Fruit fly (Drosophila melanogaster) whole organism, embryonic: ENCODE data around the gene CG17134.

Source experiments
- Adf1 ChIP-seq: fragments of 200-800 bp; sonication (Bioruptor generic); IDR thresholded peaks from 2 replicates; pipeline ENCODE4 v1.3.6; 2022; ENCODE audit warnings: missing biosample characterization, missing genetic modification characterization
- Aef1 ChIP-seq: fragments of 200-800 bp; sonication (Bioruptor generic); IDR thresholded peaks from 3 replicates; pipeline ENCODE4 v1.3.6; 2022; ENCODE audit warnings: missing biosample characterization, missing genetic modification characterization
- B-H2 ChIP-seq: fragments of 200-800 bp; sonication (Bioruptor generic); optimal IDR thresholded peaks from 2 replicates; lab custom pipeline; 2018; ENCODE audit warnings: missing biosample characterization, mild to moderate bottlenecking, missing genetic modification characterization
- BEAF-32 ChIP-seq: fragments of 200-800 bp; sonication (Bioruptor generic); optimal IDR thresholded peaks from 3 replicates; lab custom pipeline; 2017; ENCODE audit warnings: missing biosample characterization, missing genetic modification characterization, mild to moderate bottlenecking, moderate library complexity, missing genetic modification reagents
- Bgb ChIP-seq: fragments of 200-800 bp; sonication (Bioruptor generic); IDR thresholded peaks from 2 replicates; pipeline ENCODE4 v1.3.6; 2022; ENCODE audit warnings: missing biosample characterization, missing genetic modification characterization; ENCODE audit not compliant: partially characterized antibody
- Blimp-1 ChIP-seq: fragments of 200-800 bp; sonication (Bioruptor generic); optimal IDR thresholded peaks from 3 replicates; lab custom pipeline; 2018; ENCODE audit warnings: missing biosample characterization, missing genetic modification characterization, mild to moderate bottlenecking, moderate library complexity, missing genetic modification reagents
- CG10462 ChIP-seq: fragments of 200-800 bp; sonication (Bioruptor generic); optimal IDR thresholded peaks from 2 replicates; lab custom pipeline; 2016; ENCODE audit warnings: missing biosample characterization, missing genetic modification characterization
- CG11085 ChIP-seq: fragments of 200-800 bp; sonication (Bioruptor generic); IDR thresholded peaks from 2 replicates; pipeline ENCODE4 v1.3.6; 2022; ENCODE audit warnings: missing biosample characterization, missing genetic modification characterization
- CG11093 ChIP-seq: fragments of 200-800 bp; sonication (Bioruptor generic); IDR thresholded peaks from 3 replicates; pipeline ENCODE4 v1.3.6; 2022; ENCODE audit warnings: missing biosample characterization, missing genetic modification characterization
- CG13123 ChIP-seq: fragments of 200-800 bp; sonication (Bioruptor generic); optimal IDR thresholded peaks from 2 replicates; lab custom pipeline; 2016; ENCODE audit warnings: missing biosample characterization, missing genetic modification characterization
- CG14014 ChIP-seq: fragments of 200-800 bp; sonication (Bioruptor generic); IDR thresholded peaks from 2 replicates; pipeline ENCODE4 v1.3.6; 2022; ENCODE audit warnings: missing biosample characterization, missing genetic modification characterization
- CG14860 ChIP-seq: fragments of 200-800 bp; sonication (Bioruptor generic); IDR thresholded peaks from 3 replicates; pipeline ENCODE4 v1.3.6; 2022; ENCODE audit warnings: missing biosample characterization, missing genetic modification characterization; ENCODE audit not compliant: partially characterized antibody
- CG17361 ChIP-seq: fragments of 200-800 bp; sonication (Bioruptor generic); IDR thresholded peaks from 3 replicates; pipeline ENCODE4 v1.3.6; 2022; ENCODE audit warnings: missing biosample characterization, missing genetic modification characterization
- CG17802 ChIP-seq: fragments of 200-800 bp; sonication (Bioruptor generic); optimal IDR thresholded peaks from 2 replicates; lab custom pipeline; 2018; ENCODE audit warnings: missing biosample characterization, mild to moderate bottlenecking, missing genetic modification characterization, moderate library complexity
- CG17829 ChIP-seq: fragments of 200-800 bp; optimal IDR thresholded peaks from 2 replicates; lab custom pipeline; 2019; ENCODE audit warnings: missing biosample characterization, mild to moderate bottlenecking, missing genetic modification characterization, moderate library complexity
- CG34422 ChIP-seq: fragments of 200-800 bp; sonication (Bioruptor generic); IDR thresholded peaks from 3 replicates; pipeline ENCODE4 v1.3.6; 2022; ENCODE audit warnings: missing biosample characterization, missing genetic modification characterization
- CG3838 ChIP-seq: fragments of 200-800 bp; sonication (Bioruptor generic); optimal IDR thresholded peaks from 3 replicates; lab custom pipeline; 2016; ENCODE audit warnings: missing biosample characterization, missing genetic modification characterization
- CG4360 ChIP-seq: fragments of 200-800 bp; sonication (Bioruptor generic); IDR thresholded peaks from 2 replicates; pipeline ENCODE4 v1.3.6; 2022; ENCODE audit warnings: missing biosample characterization, missing genetic modification characterization
- CG5180 ChIP-seq: fragments of 200-800 bp; sonication (Bioruptor generic); optimal IDR thresholded peaks from 3 replicates; lab custom pipeline; 2017; ENCODE audit warnings: missing biosample characterization, missing genetic modification characterization, mild to moderate bottlenecking, moderate library complexity, missing genetic modification reagents
- CG6791 ChIP-seq: fragments of 200-800 bp; sonication (Bioruptor generic); IDR thresholded peaks from 3 replicates; pipeline ENCODE4 v1.3.6; 2022; ENCODE audit warnings: missing biosample characterization, missing genetic modification characterization; ENCODE audit not compliant: partially characterized antibody
- CG8290 ChIP-seq, 3 experiments: fragments of 200-800 bp; sonication (Bioruptor generic); optimal IDR thresholded peaks; 2 replicates each; lab custom pipeline; 2016 to 2019; ENCODE audit warnings: missing biosample characterization in 3 of 3, missing genetic modification characterization in 3 of 3, mild to moderate bottlenecking in 2 of 3, moderate library complexity in 1 of 3
- D19A ChIP-seq: fragments of 200-800 bp; optimal IDR thresholded peaks from 3 replicates; lab custom pipeline; 2019; ENCODE audit warnings: missing biosample characterization, mild to moderate bottlenecking, missing genetic modification characterization, moderate library complexity
- Gsc ChIP-seq: fragments of 200-800 bp; sonication (Bioruptor generic); IDR thresholded peaks from 2 replicates; pipeline ENCODE4 v1.3.6; 2022; ENCODE audit warnings: missing biosample characterization, missing genetic modification characterization
- Gug ChIP-seq: fragments of 200-800 bp; sonication (Bioruptor generic); IDR thresholded peaks from 4 replicates; pipeline ENCODE4 v1.3.6; 2022; ENCODE audit warnings: missing biosample characterization, missing genetic modification characterization
- HLH3B ChIP-seq: fragments of 200-800 bp; sonication (Bioruptor generic); IDR thresholded peaks from 2 replicates; pipeline ENCODE4 v1.3.6; 2022; ENCODE audit warnings: missing biosample characterization, missing genetic modification characterization
- Jarid2 ChIP-seq: fragments of 200-800 bp; sonication (Bioruptor generic); optimal IDR thresholded peaks from 3 replicates; lab custom pipeline; 2017; ENCODE audit warnings: mild to moderate bottlenecking, missing biosample characterization, missing genetic modification reagents, missing genetic modification characterization
- MTF-1 ChIP-seq: fragments of 200-800 bp; sonication (Bioruptor generic); optimal IDR thresholded peaks from 2 replicates; lab custom pipeline; 2018; ENCODE audit warnings: missing biosample characterization, mild to moderate bottlenecking, missing genetic modification characterization, borderline replicate concordance
- Oaz ChIP-seq: fragments of 200-800 bp; sonication (Bioruptor generic); IDR thresholded peaks from 2 replicates; pipeline ENCODE4 v1.3.6; 2022; ENCODE audit warnings: missing biosample characterization, missing genetic modification characterization
- Ptx1 ChIP-seq: fragments of 200-800 bp; sonication (Bioruptor generic); IDR thresholded peaks from 2 replicates; pipeline ENCODE4 v1.3.6; 2022; ENCODE audit warnings: missing biosample characterization, missing genetic modification characterization
- Rfx ChIP-seq: fragments of 200-800 bp; sonication (Bioruptor generic); IDR thresholded peaks from 2 replicates; pipeline ENCODE4 v1.3.6; 2022; ENCODE audit warnings: missing biosample characterization, missing genetic modification characterization
- Xbp1 ChIP-seq: fragments of 200-800 bp; sonication (Bioruptor generic); optimal IDR thresholded peaks from 3 replicates; lab custom pipeline; 2016; ENCODE audit warnings: missing biosample characterization, mild to moderate bottlenecking, missing genetic modification characterization
- corto ChIP-seq: fragments of 200-800 bp; sonication (Bioruptor generic); optimal IDR thresholded peaks from 2 replicates; lab custom pipeline; 2016; ENCODE audit warnings: missing biosample characterization, mild to moderate bottlenecking, missing genetic modification characterization, moderate library complexity
- grn ChIP-seq: fragments of 200-800 bp; sonication (Bioruptor generic); optimal IDR thresholded peaks from 3 replicates; lab custom pipeline; 2017; ENCODE audit warnings: missing biosample characterization, missing genetic modification characterization
- ind ChIP-seq: fragments of 200-800 bp; sonication (Bioruptor generic); optimal IDR thresholded peaks from 3 replicates; lab custom pipeline; 2016; ENCODE audit warnings: missing biosample characterization, missing genetic modification characterization
- kni ChIP-seq: fragments of 200-800 bp; sonication (Bioruptor generic); optimal IDR thresholded peaks from 3 replicates; lab custom pipeline; 2017; ENCODE audit warnings: mild to moderate bottlenecking, missing biosample characterization, missing genetic modification reagents, missing genetic modification characterization
- nom ChIP-seq: fragments of 200-800 bp; sonication (Bioruptor generic); optimal IDR thresholded peaks from 2 replicates; lab custom pipeline; 2017; ENCODE audit warnings: missing biosample characterization, missing genetic modification characterization, mild to moderate bottlenecking, moderate library complexity, missing genetic modification reagents
- prd ChIP-seq, 3 experiments: fragments of >200 bp in 2 of 3; fragments of 200-800 bp in 1 of 3; sonication (Bioruptor generic) in 1 of 3; optimal IDR thresholded peaks in 2 of 3; IDR thresholded peaks in 1 of 3; 2 replicates in 2 of 3; 3 replicates in 1 of 3; pipeline versions ENCODE4 v1.3.6 to Lab custom; 2017 to 2022; ENCODE audit warnings: missing biosample characterization in 1 of 3, missing genetic modification characterization in 1 of 3
- sens ChIP-seq: fragments of 200-800 bp; sonication (Bioruptor generic); peaks from one replicate; lab custom pipeline; 2016; ENCODE audit warnings: missing biosample characterization, missing genetic modification characterization
- sisA ChIP-seq: fragments of 200-800 bp; sonication (Bioruptor generic); IDR thresholded peaks from 2 replicates; pipeline ENCODE4 v1.3.6; 2022; ENCODE audit warnings: missing biosample characterization, missing genetic modification characterization
- tgo ChIP-seq: fragments of 200-800 bp; sonication (Bioruptor generic); IDR thresholded peaks from 3 replicates; pipeline ENCODE4 v1.3.6; 2022; ENCODE audit warnings: missing biosample characterization, missing genetic modification characterization
- trh ChIP-seq: fragments of 200-800 bp; sonication (Bioruptor generic); optimal IDR thresholded peaks from 2 replicates; lab custom pipeline; 2016; ENCODE audit warnings: missing biosample characterization, missing genetic modification characterization
- vvl ChIP-seq: fragments of 200-800 bp; sonication (Bioruptor generic); IDR thresholded peaks from 2 replicates; pipeline ENCODE4 v1.3.6; 2022; ENCODE audit warnings: missing biosample characterization, missing genetic modification characterization

Gene CG17134

DNA sequence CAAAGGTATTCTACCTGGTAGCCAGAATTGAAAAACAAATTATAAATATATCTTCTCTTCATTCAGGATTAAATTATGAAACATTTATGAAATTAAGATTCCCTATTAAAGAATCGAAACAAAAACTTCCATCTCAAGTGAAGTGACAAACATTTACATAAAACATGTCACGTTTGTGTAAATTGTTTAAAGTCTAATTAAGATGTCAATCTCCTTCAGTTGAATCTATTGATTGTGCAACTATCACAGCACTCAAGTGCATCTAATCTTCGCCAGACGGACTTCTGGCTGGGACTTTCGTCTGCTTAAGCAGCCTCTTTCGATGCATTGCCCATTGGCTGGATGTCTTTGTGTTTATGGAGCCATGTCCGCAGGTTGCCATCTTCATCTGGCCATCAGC lies 28.4 kb upstream of the CG17134 start:
- TF ChIP-seq CG17802 (tag; lab: Kevin White, UChicago), result no peak
- no peak for TF ChIP-seq CG3838 (GFP tag; lab: Kevin White, UChicago)
- TF ChIP-seq CG11093 (GFP tag; lab: Robert Waterston, UW), result no peak
- TF ChIP-seq Gsc (GFP tag; lab: Robert Waterston, UW), result no peak
- TF ChIP-seq MTF-1, result no peak
- TF ChIP-seq CG10462, result no peak
- no peak for TF ChIP-seq CG14860
- no peak for TF ChIP-seq prd (optimal IDR thresholded peaks at IDR 0.05; lab: Kevin White, UChicago)
- TF ChIP-seq prd (GFP tag; IDR thresholded peaks at IDR 0.05; lab: Robert Waterston, UW), result no peak
- TF ChIP-seq B-H2 (GFP tag; lab: Kevin White, UChicago), result no peak
- TF ChIP-seq corto, result no peak

DNA sequence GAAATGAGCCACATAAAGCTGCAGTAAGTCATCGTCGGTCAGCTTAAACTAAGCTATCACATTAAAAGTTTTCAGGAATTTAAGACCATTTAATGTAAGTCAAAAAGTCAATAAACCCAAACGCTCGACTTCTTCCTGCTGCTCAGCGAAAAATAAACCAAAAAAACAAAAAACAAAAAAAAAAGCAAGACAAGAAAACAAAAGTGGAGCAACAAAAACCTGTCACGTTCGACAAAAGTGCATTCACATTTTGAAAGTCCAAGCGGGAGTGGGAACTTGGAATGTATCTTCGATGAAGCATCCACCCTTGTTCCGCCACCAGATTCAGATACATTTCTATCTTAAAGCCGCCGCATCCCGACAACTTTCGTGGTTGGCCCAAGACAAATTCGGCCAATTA lies 26.5 kb upstream of the CG17134 start:
- TF ChIP-seq CG8290 (GFP tag; optimal IDR thresholded peaks at IDR 0.05; lab: Kevin White, UChicago), result no peak
- TF ChIP-seq CG8290 (tag; optimal IDR thresholded peaks at IDR 0.05; lab: Kevin White, UChicago), result no peak
- TF ChIP-seq nom (GFP tag; lab: Kevin White, UChicago), result peak; percentile 79

DNA sequence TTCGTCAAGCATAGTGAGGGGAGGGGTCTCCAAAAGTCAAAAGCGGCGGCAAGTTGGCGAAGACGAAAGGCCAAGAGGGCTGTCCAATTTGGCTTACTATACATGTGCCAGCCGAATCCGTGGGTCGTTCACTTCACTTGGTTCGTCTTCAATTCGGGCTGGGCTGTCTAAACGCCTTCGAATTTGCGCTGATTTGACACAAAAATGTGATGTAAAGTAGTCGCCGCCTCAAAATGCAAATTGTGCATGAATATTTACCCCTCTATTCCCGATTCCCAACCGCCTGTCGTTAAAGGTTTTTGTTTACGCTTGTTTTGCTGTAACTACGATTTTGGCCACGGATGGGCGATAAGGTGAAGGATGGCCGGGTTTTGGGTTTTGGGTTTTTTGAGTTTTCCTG lies 24.8 kb upstream of the CG17134 start:
- TF ChIP-seq sisA (GFP tag; lab: Robert Waterston, UW) (no peak), B-H2 (GFP tag; lab: Kevin White, UChicago) (no peak), tgo (GFP tag; lab: Robert Waterston, UW) (no peak)

DNA sequence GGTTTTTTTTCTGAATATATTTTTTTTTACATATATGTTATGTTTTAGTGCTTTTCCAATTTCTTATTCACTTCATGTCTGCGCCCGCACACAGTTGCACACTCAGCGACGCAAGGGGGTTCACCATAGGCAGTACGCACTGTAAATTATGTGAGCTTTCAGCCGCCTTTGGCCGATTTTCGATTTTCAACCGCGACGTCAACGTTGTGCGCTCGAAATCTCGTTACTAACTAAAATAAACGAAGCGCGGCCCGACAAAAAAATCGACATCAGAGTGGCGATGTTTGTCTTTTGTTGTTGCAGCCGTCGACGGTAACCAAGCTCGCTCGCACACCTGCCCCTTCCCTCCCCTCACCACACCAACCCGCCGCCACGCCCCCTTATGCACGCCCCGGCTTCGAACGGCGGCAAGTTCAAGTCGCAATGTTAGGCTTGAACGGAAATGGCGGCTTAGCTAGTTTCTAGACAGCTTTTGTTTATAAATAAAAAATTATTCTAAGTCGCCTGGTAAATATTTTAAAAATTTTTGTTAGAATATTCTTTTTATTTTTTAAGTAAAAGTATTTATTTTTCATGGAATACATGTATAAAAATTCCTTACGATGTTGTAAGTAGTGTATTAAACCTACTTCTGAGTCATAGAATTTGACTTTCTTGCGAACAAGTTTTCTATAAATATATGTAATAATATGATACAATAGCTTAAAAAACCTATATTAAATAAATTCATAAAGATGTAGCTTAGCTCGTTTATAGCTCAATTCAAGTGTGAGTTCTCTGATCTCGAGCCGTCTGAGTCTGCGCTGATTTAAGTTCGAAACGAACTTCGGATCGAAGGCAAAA lies 19.4 kb upstream of the CG17134 start, which contains the start of gene CG31869:
Gene CG31869, minus strand, starts transcription at position 233 of the 843 bp plus-strand sequence.
- peak; percentile 44 for TF ChIP-seq Xbp1 (GFP tag; lab: Kevin White, UChicago)
- no peak for TF ChIP-seq BEAF-32 (GFP tag; lab: Kevin White, UChicago)
- peak; percentile 30 for TF ChIP-seq kni (GFP tag; lab: Kevin White, UChicago)
- no peak for TF ChIP-seq CG13123 (GFP tag; lab: Kevin White, UChicago)
- no peak for TF ChIP-seq grn
- 0 out of 2 replicates have a peak, but pooled peaks have one; percentile 10 for TF ChIP-seq Bgb (GFP tag; lab: Robert Waterston, UW)
- peak; percentile 70 for TF ChIP-seq vvl (GFP tag; lab: Robert Waterston, UW)
- TF ChIP-seq CG17361 (GFP tag; lab: Robert Waterston, UW), result no peak
- TF ChIP-seq CG4360, result 0 out of 2 replicates have a peak, but pooled peaks have one; percentile 24
- TF ChIP-seq ind (GFP tag; lab: Kevin White, UChicago), result peak; percentile 3
- TF ChIP-seq Adf1, result peak; percentile 38
- TF ChIP-seq CG6791 (GFP tag; lab: Robert Waterston, UW), result 0 out of 3 replicates have a peak, but pooled peaks have one; percentile 28
- TF ChIP-seq Blimp-1 (GFP tag; lab: Kevin White, UChicago), result peak; percentile 9
- peak; percentile 73 for TF ChIP-seq sens
- TF ChIP-seq CG17829, result no peak
- 0 out of 2 replicates have a peak, but pooled peaks have one; percentile 25 for TF ChIP-seq HLH3B (GFP tag; lab: Robert Waterston, UW)
- TF ChIP-seq trh, result no peak
- TF ChIP-seq CG11093 (GFP tag; lab: Robert Waterston, UW), result 0 out of 3 replicates have a peak, but pooled peaks have one; percentile 35
- 0 out of 3 replicates have a peak, but pooled peaks have one; percentile 10 for TF ChIP-seq CG34422
- peak; percentile 16; the same call in 1 of the 3 replicates for TF ChIP-seq Aef1 (GFP tag; lab: Robert Waterston, UW)
- peak; percentile 53 for TF ChIP-seq Ptx1 (GFP tag; lab: Robert Waterston, UW)
- no peak for TF ChIP-seq D19A
- peak; percentile 79 for TF ChIP-seq Jarid2
- peak; percentile 98 for TF ChIP-seq CG5180 (GFP tag; lab: Kevin White, UChicago)
- 0 out of 2 replicates have a peak, but pooled peaks have one; percentile 42 for TF ChIP-seq CG11085 (GFP tag; lab: Robert Waterston, UW)
- 0 out of 2 replicates have a peak, but pooled peaks have one; percentile 25 for TF ChIP-seq Oaz (GFP tag; lab: Robert Waterston, UW)
- peak; percentile 41; the same call in 1 of the 4 replicates for TF ChIP-seq Gug (GFP tag; lab: Robert Waterston, UW)
- peak; percentile 31; the same call in 1 of the 2 replicates for TF ChIP-seq CG14014 (GFP tag; lab: Robert Waterston, UW)
- TF ChIP-seq Rfx, result 0 out of 2 replicates have a peak, but pooled peaks have one; percentile 31
